Worm (Caenorhabditis elegans) whole organism, L2 larva: Measurements from ENCODE around the gene K09E2.1.

Source experiments
- C34F6.9 ChIP-seq: fragments of 150-350 bp; optimal IDR thresholded peaks from 2 replicates; lab custom pipeline; 2014; ENCODE audit warnings: missing biosample characterization, missing genetic modification characterization
- F13H6.1 ChIP-seq: sonication (generic microtip); optimal IDR thresholded peaks from 2 replicates; lab custom pipeline; 2016; ENCODE audit warnings: missing genetic modification characterization, missing compliant biosample characterization
- R02D3.7 ChIP-seq: fragments of 150-350 bp; optimal IDR thresholded peaks from 2 replicates; lab custom pipeline; 2014; ENCODE audit warnings: missing biosample characterization, missing genetic modification characterization
- ZK546.5 ChIP-seq: sonication (generic microtip); optimal IDR thresholded peaks from 2 replicates; lab custom pipeline; 2017; ENCODE audit warnings: missing biosample characterization, missing genetic modification characterization
- alr-1 ChIP-seq: fragments of 150-350 bp; optimal IDR thresholded peaks from 2 replicates; lab custom pipeline; 2014; ENCODE audit warnings: missing biosample characterization, missing genetic modification characterization
- aly-2 ChIP-seq: fragments of 150-350 bp; optimal IDR thresholded peaks from 2 replicates; lab custom pipeline; 2014; ENCODE audit warnings: missing biosample characterization, missing genetic modification characterization
- ama-1 ChIP-seq: fragments of 150-350 bp; optimal IDR thresholded peaks from 2 replicates; lab custom pipeline; 2018; ENCODE audit warnings: inconsistent platforms
- blmp-1 ChIP-seq: sonication (generic microtip); optimal IDR thresholded peaks from 2 replicates; lab custom pipeline; 2017; ENCODE audit warnings: missing genetic modification characterization, mild to moderate bottlenecking, missing compliant biosample characterization, antibody characterized with exemption, moderate library complexity; ENCODE audit not compliant: insufficient read depth
- ceh-16 ChIP-seq: fragments of 150-350 bp; optimal IDR thresholded peaks from 2 replicates; lab custom pipeline; 2014; ENCODE audit warnings: missing biosample characterization, missing genetic modification characterization
- ceh-82 ChIP-seq: fragments of 150-350 bp; optimal IDR thresholded peaks from 2 replicates; lab custom pipeline; 2014; ENCODE audit warnings: missing biosample characterization, missing genetic modification characterization
- crh-2 ChIP-seq: sonication (generic microtip); optimal IDR thresholded peaks from 2 replicates; lab custom pipeline; 2017; ENCODE audit warnings: missing biosample characterization, missing genetic modification characterization
- dmd-4 ChIP-seq: sonication (generic microtip); optimal IDR thresholded peaks from 2 replicates; lab custom pipeline; 2017; ENCODE audit warnings: missing biosample characterization, missing genetic modification characterization
- egl-27 ChIP-seq: sonication (generic microtip); optimal IDR thresholded peaks from 3 replicates; lab custom pipeline; 2017; ENCODE audit warnings: missing biosample characterization, missing genetic modification reagents, missing genetic modification characterization
- elt-1 ChIP-seq: fragments of 150-350 bp; optimal IDR thresholded peaks from 2 replicates; lab custom pipeline; 2014; ENCODE audit warnings: missing biosample characterization, missing genetic modification characterization
- elt-3 ChIP-seq: sonication (generic microtip); optimal IDR thresholded peaks from 2 replicates; lab custom pipeline; 2017; ENCODE audit warnings: missing biosample characterization, missing genetic modification characterization
- fos-1 ChIP-seq: fragments of 150-350 bp; optimal IDR thresholded peaks from 2 replicates; lab custom pipeline; 2014; ENCODE audit warnings: missing biosample characterization, missing genetic modification characterization
- gmeb-1 ChIP-seq: fragments of 150-350 bp; optimal IDR thresholded peaks from 2 replicates; lab custom pipeline; 2014; ENCODE audit warnings: missing biosample characterization, missing genetic modification characterization
- lin-13 ChIP-seq: fragments of 150-350 bp; optimal IDR thresholded peaks from 2 replicates; lab custom pipeline; 2014; ENCODE audit warnings: missing biosample characterization, missing genetic modification reagents, missing genetic modification characterization
- lin-39 ChIP-seq: fragments of 150-350 bp; optimal IDR thresholded peaks from 2 replicates; lab custom pipeline; 2014; ENCODE audit warnings: missing biosample characterization, missing genetic modification reagents, missing genetic modification characterization
- lsy-2 ChIP-seq, 2 experiments: fragments of 150-350 bp in 1 of 2; sonication (generic microtip) in 1 of 2; optimal IDR thresholded peaks; 2 replicates each; lab custom pipeline; 2014 to 2017; ENCODE audit warnings: missing biosample characterization in 2 of 2, missing genetic modification characterization in 2 of 2
- mab-5 ChIP-seq: fragments of 150-350 bp; optimal IDR thresholded peaks from 2 replicates; lab custom pipeline; 2014; ENCODE audit warnings: missing biosample characterization, missing genetic modification characterization
- mdl-1 ChIP-seq, 2 experiments: fragments of 150-350 bp in 1 of 2; sonication (generic microtip) in 1 of 2; optimal IDR thresholded peaks; 2 replicates each; lab custom pipeline; 2017; ENCODE audit warnings: missing biosample characterization in 2 of 2, missing genetic modification characterization in 2 of 2
- nhr-10 ChIP-seq: sonication (generic microtip); optimal IDR thresholded peaks from 2 replicates; lab custom pipeline; 2017; ENCODE audit warnings: missing biosample characterization, missing genetic modification characterization
- nhr-11 ChIP-seq: fragments of 150-350 bp; optimal IDR thresholded peaks from 2 replicates; lab custom pipeline; 2014; ENCODE audit warnings: missing biosample characterization, missing genetic modification characterization
- nhr-12 ChIP-seq: fragments of 150-350 bp; optimal IDR thresholded peaks from 2 replicates; lab custom pipeline; 2014; ENCODE audit warnings: missing biosample characterization, missing genetic modification characterization
- nhr-129 ChIP-seq: fragments of 150-350 bp; optimal IDR thresholded peaks from 2 replicates; lab custom pipeline; 2014; ENCODE audit warnings: missing biosample characterization, missing genetic modification characterization
- nhr-21 ChIP-seq: fragments of 150-350 bp; optimal IDR thresholded peaks from 2 replicates; lab custom pipeline; 2014; ENCODE audit warnings: missing biosample characterization, missing genetic modification characterization
- nhr-23 ChIP-seq: fragments of 150-350 bp; optimal IDR thresholded peaks from 2 replicates; lab custom pipeline; 2014; ENCODE audit warnings: missing biosample characterization, missing genetic modification reagents, missing genetic modification characterization
- nhr-237 ChIP-seq: fragments of 150-350 bp; optimal IDR thresholded peaks from 2 replicates; lab custom pipeline; 2014; ENCODE audit warnings: missing biosample characterization, missing genetic modification characterization
- nhr-25 ChIP-seq: fragments of 150-350 bp; sonication (generic microtip); optimal IDR thresholded peaks from 3 replicates; lab custom pipeline; 2014; ENCODE audit warnings: missing biosample characterization, missing genetic modification characterization
- nhr-6 ChIP-seq: fragments of 150-350 bp; optimal IDR thresholded peaks from 2 replicates; lab custom pipeline; 2014; ENCODE audit warnings: missing biosample characterization, missing genetic modification characterization
- peb-1 ChIP-seq: fragments of 150-350 bp; optimal IDR thresholded peaks from 2 replicates; lab custom pipeline; 2014; ENCODE audit warnings: missing biosample characterization, missing genetic modification characterization
- skn-1 ChIP-seq: sonication (generic microtip); optimal IDR thresholded peaks from 2 replicates; lab custom pipeline; 2017; ENCODE audit warnings: missing biosample characterization, missing genetic modification characterization
- sma-3 ChIP-seq: sonication (generic microtip); optimal IDR thresholded peaks from 2 replicates; lab custom pipeline; 2016; ENCODE audit warnings: missing genetic modification reagents, missing genetic modification characterization, missing compliant biosample characterization
- sma-9 ChIP-seq, 2 experiments: fragments of 150-350 bp in 1 of 2; sonication (generic microtip) in 1 of 2; optimal IDR thresholded peaks; 2 replicates each; lab custom pipeline; 2014 to 2016; ENCODE audit warnings: missing genetic modification characterization in 2 of 2, mild to moderate bottlenecking in 1 of 2, missing biosample characterization in 1 of 2, missing compliant biosample characterization in 1 of 2, missing genetic modification reagents in 1 of 2, moderate library complexity in 1 of 2
- snpc-4 ChIP-seq: fragments of 150-350 bp; optimal IDR thresholded peaks from 2 replicates; lab custom pipeline; 2014; ENCODE audit warnings: missing biosample characterization, missing genetic modification characterization
- unc-55 ChIP-seq: fragments of 150-350 bp; sonication (generic microtip); optimal IDR thresholded peaks from 3 replicates; lab custom pipeline; 2014; ENCODE audit warnings: missing biosample characterization, missing genetic modification reagents, missing genetic modification characterization
- unc-62 ChIP-seq: fragments of 150-350 bp; optimal IDR thresholded peaks from 2 replicates; lab custom pipeline; 2014; ENCODE audit warnings: missing biosample characterization, missing genetic modification reagents, missing genetic modification characterization
- zag-1 ChIP-seq: fragments of 150-350 bp; optimal IDR thresholded peaks from 2 replicates; lab custom pipeline; 2014; ENCODE audit warnings: missing biosample characterization, missing genetic modification characterization
- ztf-1 ChIP-seq: fragments of 200-800 bp; sonication (Bioruptor generic); conservative IDR thresholded peaks from 2 replicates; pipeline ENCODE4 v1.3.6; 2022; ENCODE audit warnings: missing genetic modification characterization, missing compliant biosample characterization
- ztf-11 ChIP-seq: sonication (generic microtip); optimal IDR thresholded peaks from 2 replicates; lab custom pipeline; 2017; ENCODE audit warnings: missing biosample characterization, missing genetic modification characterization
- ztf-4 ChIP-seq: fragments of 150-350 bp; optimal IDR thresholded peaks from 2 replicates; lab custom pipeline; 2014; ENCODE audit warnings: missing biosample characterization, missing genetic modification characterization

Gene K09E2.1

DNA sequence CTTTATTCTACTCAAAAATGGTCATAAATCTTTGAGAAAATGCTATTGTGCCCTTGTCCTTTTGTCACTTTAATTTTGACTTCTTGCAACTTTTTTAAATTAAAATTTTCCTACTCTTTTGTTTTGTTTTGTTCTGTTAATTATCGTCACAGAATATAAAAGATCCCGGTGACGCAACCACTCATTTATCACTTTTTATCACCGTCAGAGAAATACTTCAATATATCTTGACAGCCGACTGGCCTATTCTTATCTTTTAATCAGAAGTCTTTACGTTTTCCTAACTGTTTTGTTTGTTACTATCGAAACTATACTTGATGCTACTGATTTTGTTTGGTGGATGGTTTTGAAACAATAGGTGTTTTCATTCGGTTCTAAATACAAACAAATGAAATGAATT lies 25.7 kb upstream of the K09E2.1 start:
- no peak for TF ChIP-seq nhr-23 (tag; lab: Kevin White, UChicago)
- TF ChIP-seq gmeb-1: no peak
- TF ChIP-seq lin-13 (GFP tag; lab: Kevin White, UChicago): no peak
- no peak for TF ChIP-seq R02D3.7
- no peak for TF ChIP-seq elt-3
- no peak for TF ChIP-seq nhr-6 (tag; lab: Kevin White, UChicago)
- TF ChIP-seq nhr-11 (tag; lab: Kevin White, UChicago): no peak
- TF ChIP-seq nhr-10 (tag; lab: Kevin White, UChicago): no peak

DNA sequence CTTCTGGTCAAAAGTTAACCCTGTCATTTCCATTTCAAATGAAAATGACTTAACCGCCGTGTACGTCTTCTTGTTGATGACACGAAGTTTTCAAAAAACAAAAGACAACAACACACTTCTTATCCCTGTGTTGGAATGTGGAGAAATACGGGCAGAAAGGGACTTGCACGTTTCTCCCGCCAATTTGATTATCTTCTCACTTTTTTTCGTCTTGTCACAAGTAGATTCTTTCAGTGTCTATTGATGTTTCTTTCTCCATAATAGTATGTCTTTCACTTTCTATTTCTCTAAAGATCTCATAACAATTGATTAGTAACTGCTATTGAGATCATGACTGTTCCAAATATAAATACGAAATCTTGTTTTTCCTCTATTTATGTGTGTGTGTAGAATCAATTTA lies 22.2 kb upstream of the K09E2.1 start:
- TF ChIP-seq nhr-129 (tag; lab: Kevin White, UChicago): peak; percentile 28
- TF ChIP-seq peb-1: no peak
- TF ChIP-seq blmp-1: peak; percentile 62
- TF ChIP-seq sma-9 (GFP tag; optimal IDR thresholded peaks at IDR 0.05; lab: Kevin White, UChicago): peak; percentile 15
- no peak for TF ChIP-seq sma-9 (tag; optimal IDR thresholded peaks at IDR 0.05; lab: Kevin White, UChicago)

DNA sequence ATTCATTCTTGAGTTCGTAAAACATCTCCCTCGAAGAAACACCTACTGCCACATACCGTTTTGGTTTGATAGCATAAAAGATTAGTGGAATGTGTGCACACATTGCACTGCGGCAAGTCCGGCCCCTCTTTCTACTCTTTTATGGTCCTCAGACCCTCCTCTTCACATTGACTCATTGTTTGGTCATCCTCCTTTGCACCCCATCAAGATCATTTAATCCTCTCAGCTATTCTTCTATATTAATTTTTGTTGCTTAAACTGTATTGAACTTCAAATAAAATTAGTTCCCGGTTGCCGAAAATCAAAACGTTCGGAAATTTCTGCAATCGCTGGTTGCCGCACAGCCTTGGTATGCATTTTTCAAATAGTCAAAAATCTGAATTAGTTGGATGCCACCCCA lies 21.4 kb upstream of the K09E2.1 start, which contains the start of gene rig-1:
Gene rig-1 (plus strand): TSS at position 301 of the 400 bp plus-strand sequence.
- no peak for TF ChIP-seq nhr-21 (tag; lab: Kevin White, UChicago)
- no peak for TF ChIP-seq R02D3.7
- TF ChIP-seq lin-39 (tag; lab: Kevin White, UChicago): no peak
- TF ChIP-seq ZK546.5 (tag; lab: Kevin White, UChicago): no peak
- TF ChIP-seq egl-27 (tag; lab: Kevin White, UChicago): no peak

DNA sequence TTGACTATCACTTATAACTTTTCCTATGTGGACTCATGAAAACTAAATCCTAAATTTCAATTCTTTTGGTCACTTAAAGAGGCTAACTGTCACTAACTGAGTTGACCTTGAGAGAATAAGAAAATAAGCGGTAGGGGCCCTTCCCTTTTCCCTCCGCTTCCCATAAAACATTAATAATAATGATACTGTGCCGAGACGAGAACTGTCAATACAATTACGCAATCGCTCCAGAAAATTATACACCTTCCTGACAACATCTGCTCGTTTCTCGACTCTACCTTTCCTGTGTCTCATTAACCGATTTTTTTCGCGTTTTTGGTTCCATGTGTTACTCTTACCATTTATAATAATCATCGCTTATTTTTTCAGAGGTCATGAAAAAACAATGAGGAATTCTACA lies 20.8 kb upstream of the K09E2.1 start:
- no peak for TF ChIP-seq nhr-10 (tag; lab: Kevin White, UChicago)

DNA sequence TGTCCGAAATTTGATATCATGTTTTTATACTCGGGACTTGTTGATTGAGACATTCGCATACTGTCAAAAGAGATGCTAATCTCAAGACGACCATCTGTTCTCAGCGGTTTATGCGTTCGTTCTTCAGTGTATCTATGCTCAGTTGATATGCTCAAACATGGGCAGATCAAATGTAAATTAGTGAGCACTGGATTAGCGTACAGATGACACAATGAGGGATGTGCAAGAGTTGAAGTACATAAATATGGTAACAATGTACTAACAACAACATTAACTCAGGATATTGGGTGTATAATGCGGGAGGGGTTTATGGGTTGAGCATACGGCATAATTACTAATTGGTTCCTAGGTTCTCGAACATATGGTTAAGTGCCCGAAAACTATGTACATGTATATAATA lies 19.2 kb upstream of the K09E2.1 start:
- TF ChIP-seq nhr-10 (tag; lab: Kevin White, UChicago) (no peak), lsy-2 (tag; optimal IDR thresholded peaks at IDR 0.05; lab: Kevin White, UChicago) (no peak), lin-39 (tag; lab: Kevin White, UChicago) (no peak), ceh-82 (tag; lab: Kevin White, UChicago) (no peak), ztf-1 (GFP tag; lab: Robert Waterston, UW) (no peak), ZK546.5 (tag; lab: Kevin White, UChicago) (no peak), nhr-12 (tag; lab: Kevin White, UChicago) (no peak), ama-1 (lab: Kevin White, UChicago) (no peak), blmp-1 (no peak), ztf-11 (tag; lab: Kevin White, UChicago) (no peak), R02D3.7 (no peak), dmd-4 (tag; lab: Kevin White, UChicago) (no peak), unc-62 (GFP tag; lab: Kevin White, UChicago) (no peak), nhr-6 (tag; lab: Kevin White, UChicago) (no peak), mab-5 (tag; lab: Kevin White, UChicago) (no peak), gmeb-1 (no peak), elt-1 (no peak), C34F6.9 (tag; lab: Kevin White, UChicago) (no peak), aly-2 (no peak), zag-1 (tag; lab: Kevin White, UChicago) (no peak)

DNA sequence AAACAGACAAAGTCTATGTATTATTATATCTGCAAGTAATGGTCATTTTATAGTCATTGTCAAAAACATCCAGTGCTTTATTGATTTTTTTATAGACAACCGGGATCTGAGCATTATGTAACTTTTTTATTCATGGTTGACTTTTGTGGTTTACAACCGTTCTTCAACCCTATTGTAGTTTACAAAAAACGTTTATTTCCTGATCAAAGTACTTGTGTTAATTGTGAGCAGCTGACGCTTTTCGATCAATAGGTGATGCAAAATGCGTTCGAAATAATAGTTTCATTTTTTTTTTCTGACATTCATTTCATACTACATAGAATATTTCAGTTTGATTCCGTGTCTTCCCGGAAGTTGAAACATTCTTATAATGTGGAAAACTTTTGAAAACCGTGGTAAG lies 8.9 kb upstream of the K09E2.1 start, which contains the start of the genes K09E2.2 and K09E2.3:
Gene K09E2.2 (plus strand): TSS at position 301 of the 400 bp plus-strand sequence.
Gene K09E2.3 (plus strand): TSS at position 325 of the 400 bp plus-strand sequence.
- TF ChIP-seq alr-1 (no peak), aly-2 (no peak), snpc-4 (tag; lab: Kevin White, UChicago) (no peak), peb-1 (no peak), ztf-4 (no peak)

DNA sequence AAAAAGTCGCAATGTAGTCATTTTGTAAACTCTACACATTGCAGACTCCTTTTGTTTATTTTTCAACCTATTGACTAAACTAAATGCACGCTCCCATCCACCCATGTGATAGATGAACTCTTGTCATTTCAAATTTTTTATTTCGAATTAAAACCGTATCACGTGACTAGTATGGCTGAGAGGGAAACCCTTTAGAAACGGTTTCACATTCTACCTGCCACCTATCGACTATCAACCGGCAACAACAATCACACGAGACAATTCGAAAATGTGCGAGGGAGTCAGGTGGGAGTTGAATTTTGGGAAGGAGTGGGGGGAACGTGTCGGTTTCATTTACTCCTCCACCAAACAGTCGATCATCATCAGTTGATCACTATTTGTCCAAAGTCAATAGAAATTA lies 7.2 kb upstream of the K09E2.1 start:
- TF ChIP-seq sma-9 (GFP tag; optimal IDR thresholded peaks at IDR 0.05; lab: Kevin White, UChicago): peak; percentile 93
- no peak for TF ChIP-seq sma-9 (tag; optimal IDR thresholded peaks at IDR 0.05; lab: Kevin White, UChicago)
- TF ChIP-seq nhr-25 (tag; lab: Kevin White, UChicago): no peak
- peak; percentile 67 for TF ChIP-seq nhr-129 (tag; lab: Kevin White, UChicago)
- TF ChIP-seq unc-55 (GFP tag; lab: Kevin White, UChicago): no peak
- peak; percentile 78 for TF ChIP-seq crh-2 (tag; lab: Kevin White, UChicago)
- TF ChIP-seq gmeb-1: peak; percentile 54
- TF ChIP-seq fos-1 (tag; lab: Kevin White, UChicago): peak; percentile 27
- TF ChIP-seq nhr-237: no peak
- peak; percentile 6 for TF ChIP-seq F13H6.1 (tag; lab: Kevin White, UChicago)
- TF ChIP-seq mdl-1 (tag; optimal IDR thresholded peaks at IDR 0.05; lab: Kevin White, UChicago): peak in 1 of 2 experiments; percentile 21
- TF ChIP-seq ztf-4: no peak
- TF ChIP-seq blmp-1: no peak
- TF ChIP-seq skn-1 (tag; lab: Kevin White, UChicago): no peak
- peak; percentile 75 for TF ChIP-seq sma-3 (GFP tag; lab: Kevin White, UChicago)
- peak; percentile 17 for TF ChIP-seq C34F6.9 (tag; lab: Kevin White, UChicago)
- TF ChIP-seq ceh-16 (tag; lab: Kevin White, UChicago): no peak
- TF ChIP-seq peb-1: no peak
